Worm (Caenorhabditis elegans) whole organism, L4 larva: ENCODE data around the gene mrpl-16.
A peak's percentile ranks its signal among the peaks of the same experiment; 100 is the strongest.
"Not testable (repeated sequence)": the region's sequence is repeated elsewhere in the genome, so short reads cannot be mapped to it uniquely, and the experiment has no call there.

Experiments used
- T20F7.1 ChIP-seq: fragments of 200-800 bp; sonication (Bioruptor generic); optimal IDR thresholded peaks from 2 replicates; lab custom pipeline; 2018; ENCODE audit warnings: mild to moderate bottlenecking, missing genetic modification characterization, missing compliant biosample characterization
- T26A8.4 ChIP-seq: fragments of 200-800 bp; sonication (Bioruptor generic); IDR thresholded peaks from 2 replicates; pipeline ENCODE4 v1.3.6; 2022; ENCODE audit warnings: missing genetic modification characterization, missing compliant biosample characterization
- Y48G9A.11 ChIP-seq: fragments of 200-800 bp; sonication (Bioruptor generic); IDR thresholded peaks from 2 replicates; pipeline ENCODE4 v1.3.6; 2022; ENCODE audit warnings: missing genetic modification reagents, missing genetic modification characterization, missing compliant biosample characterization
- arid-1 ChIP-seq: fragments of 200-800 bp; sonication (Bioruptor generic); conservative IDR thresholded peaks from 2 replicates; pipeline ENCODE4 v1.3.6; 2022; ENCODE audit warnings: missing genetic modification reagents, missing genetic modification characterization, missing compliant biosample characterization
- ceh-20 ChIP-seq: fragments of 200-800 bp; sonication (Bioruptor generic); IDR thresholded peaks from 2 replicates; pipeline ENCODE4 v1.3.6; 2022; ENCODE audit warnings: missing genetic modification reagents, missing genetic modification characterization, missing compliant biosample characterization
- ctbp-1 ChIP-seq: fragments of 200-800 bp; sonication (Bioruptor generic); IDR thresholded peaks from 2 replicates; pipeline ENCODE4 v1.3.6; 2022; ENCODE audit warnings: missing genetic modification reagents, missing genetic modification characterization, missing compliant biosample characterization
- dmd-6 ChIP-seq: fragments of 200-800 bp; sonication (Bioruptor generic); IDR thresholded peaks from 2 replicates; pipeline ENCODE4 v1.3.6; 2022; ENCODE audit warnings: missing genetic modification reagents, missing genetic modification characterization, missing compliant biosample characterization
- dmd-8 ChIP-seq: fragments of 200-800 bp; sonication (Bioruptor generic); IDR thresholded peaks from 2 replicates; pipeline ENCODE4 v1.3.6; 2022; ENCODE audit warnings: missing genetic modification characterization, missing compliant biosample characterization
- duxl-1 ChIP-seq: sonication (generic microtip); optimal IDR thresholded peaks from 2 replicates; lab custom pipeline; 2016; ENCODE audit warnings: mild to moderate bottlenecking, missing genetic modification characterization, moderate library complexity, missing compliant biosample characterization; ENCODE audit not compliant: poor library complexity
- dve-1 ChIP-seq: sonication (generic microtip); optimal IDR thresholded peaks from 2 replicates; lab custom pipeline; 2017; ENCODE audit warnings: antibody characterized with exemption, mild to moderate bottlenecking, missing genetic modification characterization, missing compliant biosample characterization; ENCODE audit not compliant: insufficient read depth
- fkh-10 ChIP-seq: fragments of 150-350 bp; optimal IDR thresholded peaks from 2 replicates; lab custom pipeline; 2014; ENCODE audit warnings: missing biosample characterization, missing genetic modification reagents, missing genetic modification characterization
- hif-1 ChIP-seq, 2 experiments: sonication (generic microtip); optimal IDR thresholded peaks; 2 replicates each; lab custom pipeline; 2016 to 2017; ENCODE audit warnings: missing compliant biosample characterization in 2 of 2, missing genetic modification characterization in 2 of 2, missing genetic modification reagents in 2 of 2, missing genotype in 2 of 2, mild to moderate bottlenecking in 1 of 2
- hlh-11 ChIP-seq: fragments of 200-800 bp; sonication (Bioruptor generic); optimal IDR thresholded peaks from 2 replicates; lab custom pipeline; 2018; ENCODE audit warnings: mild to moderate bottlenecking, missing genetic modification characterization, missing compliant biosample characterization
- hlh-30 ChIP-seq: sonication (generic microtip); optimal IDR thresholded peaks from 2 replicates; lab custom pipeline; 2017; ENCODE audit warnings: antibody characterized with exemption, mild to moderate bottlenecking, missing genetic modification characterization, missing compliant biosample characterization; ENCODE audit not compliant: insufficient read depth
- hmg-1.1 ChIP-seq: fragments of 200-800 bp; sonication (Bioruptor generic); IDR thresholded peaks from 2 replicates; pipeline ENCODE4 v1.3.6; 2022; ENCODE audit warnings: missing genetic modification reagents, missing genetic modification characterization, missing compliant biosample characterization
- lin-29 ChIP-seq: fragments of 200-800 bp; sonication (Bioruptor generic); IDR thresholded peaks from 2 replicates; pipeline ENCODE4 v1.3.6; 2022; ENCODE audit warnings: missing genetic modification reagents, missing genetic modification characterization, missing compliant biosample characterization
- lir-3 ChIP-seq: sonication (generic microtip); optimal IDR thresholded peaks from 2 replicates; lab custom pipeline; 2016; ENCODE audit warnings: mild to moderate bottlenecking, missing genetic modification characterization, missing compliant biosample characterization
- lsy-2 ChIP-seq, 2 experiments: fragments of 150-350 bp in 1 of 2; sonication (generic microtip) in 1 of 2; optimal IDR thresholded peaks; 2 replicates each; lab custom pipeline; 2014 to 2017; ENCODE audit warnings: missing biosample characterization in 2 of 2, missing genetic modification characterization in 2 of 2
- mdl-1 ChIP-seq, 2 experiments: fragments of 150-350 bp in 1 of 2; sonication (generic microtip) in 1 of 2; optimal IDR thresholded peaks; 2 replicates each; lab custom pipeline; 2014 to 2017; ENCODE audit warnings: missing biosample characterization in 2 of 2, missing genetic modification characterization in 2 of 2
- mdt-29 ChIP-seq: fragments of 200-800 bp; sonication (Bioruptor generic); IDR thresholded peaks from 2 replicates; pipeline ENCODE4 v1.3.6; 2022; ENCODE audit warnings: missing genetic modification reagents, missing genetic modification characterization, missing compliant biosample characterization
- mes-2 ChIP-seq: sonication (generic microtip); optimal IDR thresholded peaks from 2 replicates; lab custom pipeline; 2016; ENCODE audit warnings: missing genotype, mild to moderate bottlenecking, missing genetic modification characterization, missing compliant biosample characterization; ENCODE audit not compliant: poor library complexity, severe bottlenecking
- mxl-3 ChIP-seq: fragments of 200-800 bp; sonication (Bioruptor generic); optimal IDR thresholded peaks from 2 replicates; lab custom pipeline; 2018; ENCODE audit warnings: mild to moderate bottlenecking, missing genetic modification characterization, missing compliant biosample characterization
- nhr-102 ChIP-seq: sonication (generic microtip); optimal IDR thresholded peaks from 2 replicates; lab custom pipeline; 2016; ENCODE audit warnings: mild to moderate bottlenecking, missing genetic modification characterization, moderate library complexity, missing compliant biosample characterization
- nhr-11 ChIP-seq: fragments of 150-350 bp; optimal IDR thresholded peaks from 2 replicates; lab custom pipeline; 2014; ENCODE audit warnings: missing biosample characterization, missing genetic modification characterization
- nhr-237 ChIP-seq: sonication (generic microtip); optimal IDR thresholded peaks from 2 replicates; lab custom pipeline; 2017; ENCODE audit warnings: missing biosample characterization, missing genetic modification characterization
- nhr-28 ChIP-seq: fragments of 150-350 bp; optimal IDR thresholded peaks from 2 replicates; lab custom pipeline; 2014; ENCODE audit warnings: missing biosample characterization, missing genetic modification characterization
- nhr-41 ChIP-seq: fragments of 200-800 bp; sonication (Bioruptor generic); IDR thresholded peaks from 2 replicates; pipeline ENCODE4 v1.3.6; 2022; ENCODE audit warnings: missing genetic modification reagents, missing genetic modification characterization, missing compliant biosample characterization
- nhr-6 ChIP-seq: fragments of 150-350 bp; optimal IDR thresholded peaks from 2 replicates; lab custom pipeline; 2014; ENCODE audit warnings: missing biosample characterization, missing genetic modification characterization
- nhr-76 ChIP-seq: fragments of 150-350 bp; optimal IDR thresholded peaks from 2 replicates; lab custom pipeline; 2014; ENCODE audit warnings: missing biosample characterization, missing genetic modification characterization
- pha-4 ChIP-seq, 2 experiments: fragments of 150-350 bp in 1 of 2; fragments of 200-800 bp in 1 of 2; sonication (Bioruptor generic) in 1 of 2; IDR thresholded peaks in 1 of 2; optimal IDR thresholded peaks in 1 of 2; 2 replicates each; pipeline versions ENCODE4 v1.3.6 to Lab custom; 2014 to 2022; ENCODE audit warnings: missing genetic modification characterization in 2 of 2, missing genetic modification reagents in 2 of 2, missing biosample characterization in 1 of 2, missing compliant biosample characterization in 1 of 2
- pqm-1 ChIP-seq: sonication (generic microtip); optimal IDR thresholded peaks from 2 replicates; lab custom pipeline; 2017; ENCODE audit warnings: missing biosample characterization, missing genetic modification characterization
- set-16 ChIP-seq: fragments of 200-800 bp; sonication (Bioruptor generic); IDR thresholded peaks from 2 replicates; pipeline ENCODE4 v1.3.6; 2022; ENCODE audit warnings: missing genetic modification reagents, missing genetic modification characterization, missing compliant biosample characterization
- snpc-1.2 ChIP-seq: fragments of 200-800 bp; sonication (Bioruptor generic); IDR thresholded peaks from 2 replicates; pipeline ENCODE4 v1.3.6; 2022; ENCODE audit warnings: missing genetic modification reagents, missing genetic modification characterization, missing compliant biosample characterization
- unc-39 ChIP-seq: sonication (generic microtip); optimal IDR thresholded peaks from 2 replicates; lab custom pipeline; 2017; ENCODE audit warnings: missing biosample characterization, missing genetic modification characterization
- unc-62 ChIP-seq, 3 experiments: fragments of 150-350 bp in 1 of 3; sonication (generic microtip); optimal IDR thresholded peaks in 2 of 3; peaks in 1 of 3; 1 replicate in 1 of 3; 2 replicates in 2 of 3; lab custom pipeline; 2014 to 2017; ENCODE audit warnings: missing biosample characterization in 3 of 3, missing genetic modification characterization in 3 of 3, missing genetic modification reagents in 3 of 3, missing genotype in 1 of 3
- zag-1 ChIP-seq: fragments of 150-350 bp; optimal IDR thresholded peaks from 2 replicates; lab custom pipeline; 2014; ENCODE audit warnings: missing biosample characterization, missing genetic modification characterization
- zfp-2 ChIP-seq: sonication (generic microtip); optimal IDR thresholded peaks from 2 replicates; lab custom pipeline; 2016; ENCODE audit warnings: mild to moderate bottlenecking, missing genetic modification characterization, missing compliant biosample characterization
- zfp-3 ChIP-seq: fragments of 200-800 bp; sonication (Bioruptor generic); conservative IDR thresholded peaks from 2 replicates; pipeline ENCODE4 v1.3.6; 2022; ENCODE audit warnings: missing genetic modification reagents, missing genetic modification characterization, missing compliant biosample characterization

Gene mrpl-16

DNA sequence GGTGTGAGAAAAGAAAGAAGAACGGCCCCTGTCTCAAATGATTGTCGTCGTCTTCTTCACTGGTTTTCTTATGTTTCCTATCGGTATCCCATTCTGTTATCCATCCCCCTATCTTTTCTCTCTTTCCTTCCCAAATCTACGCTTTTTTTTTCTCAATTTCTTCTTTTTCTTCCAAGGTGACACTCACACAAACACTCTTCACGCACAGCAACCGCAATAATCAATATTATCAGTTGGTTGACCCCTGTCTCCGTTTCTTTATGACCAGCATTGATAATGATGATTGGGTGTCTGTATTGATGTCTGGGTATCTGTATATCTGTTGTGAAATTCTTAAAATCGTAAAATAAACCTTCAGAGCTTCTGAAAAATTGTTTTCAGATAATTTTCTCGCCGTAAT, 36.6 kb downstream of the mrpl-16 start:
- TF ChIP-seq zag-1 (no peak), T20F7.1 (GFP tag; lab: Kevin White, UChicago) (no peak), nhr-28 (peak; percentile 33), hmg-1.1 (GFP tag; lab: Robert Waterston, UW) (no peak), nhr-11 (tag; lab: Kevin White, UChicago) (peak; percentile 29), hif-1 (tag; optimal IDR thresholded peaks at IDR 0.05; lab: Kevin White, UChicago) (no peak), pqm-1 (tag; lab: Kevin White, UChicago) (peak; percentile 25), unc-62 (GFP tag; optimal IDR thresholded peaks at IDR 0.05 in 1 of 2; lab: Kevin White, UChicago) (peak in 1 of 2 experiments; percentile 7), unc-62 (tag; optimal IDR thresholded peaks at IDR 0.05; lab: Kevin White, UChicago) (no peak), mxl-3 (GFP tag; lab: Kevin White, UChicago) (peak; percentile 26), hlh-30 (tag; lab: Kevin White, UChicago) (peak; percentile 2), hlh-11 (tag; lab: Kevin White, UChicago) (peak; percentile 68), duxl-1 (tag; lab: Kevin White, UChicago) (no peak)

ce11 chrIII:4742620-4743019, 38.4 kb downstream of the mrpl-16 start, which contains the start of gene twk-6:
Gene twk-6, plus strand, starts transcription at chrIII:4742920.
- not testable (repeated sequence) for TF ChIP-seq lir-3, zfp-2, hlh-11 (tag; lab: Kevin White, UChicago)

ce11 chrIII:4745934-4746333, 41.7 kb downstream of the mrpl-16 start, which contains the start of gene F17C8.6:
Gene F17C8.6, minus strand, starts transcription at chrIII:4746034.
- TF ChIP-seq zfp-2 (tag; lab: Kevin White, UChicago): no peak
- no peak for TF ChIP-seq nhr-102 (tag; lab: Kevin White, UChicago)
- TF ChIP-seq fkh-10 (GFP tag; lab: Kevin White, UChicago): no peak
- TF ChIP-seq nhr-6 (tag; lab: Kevin White, UChicago): no peak
- no peak for TF ChIP-seq mdl-1 (tag; optimal IDR thresholded peaks at IDR 0.05; lab: Kevin White, UChicago)
- no peak for TF ChIP-seq hlh-11 (tag; lab: Kevin White, UChicago)
- no peak for TF ChIP-seq dve-1
- TF ChIP-seq dmd-8 (GFP tag; lab: Robert Waterston, UW): no peak
- TF ChIP-seq pha-4 (GFP tag; IDR thresholded peaks at IDR 0.05; lab: Robert Waterston, UW): no peak
- TF ChIP-seq pha-4 (tag; optimal IDR thresholded peaks at IDR 0.05; lab: Kevin White, UChicago): no peak
- no peak for TF ChIP-seq nhr-76 (tag; lab: Kevin White, UChicago)
- no peak for TF ChIP-seq mes-2
- TF ChIP-seq nhr-41 (GFP tag; lab: Robert Waterston, UW): no peak

DNA sequence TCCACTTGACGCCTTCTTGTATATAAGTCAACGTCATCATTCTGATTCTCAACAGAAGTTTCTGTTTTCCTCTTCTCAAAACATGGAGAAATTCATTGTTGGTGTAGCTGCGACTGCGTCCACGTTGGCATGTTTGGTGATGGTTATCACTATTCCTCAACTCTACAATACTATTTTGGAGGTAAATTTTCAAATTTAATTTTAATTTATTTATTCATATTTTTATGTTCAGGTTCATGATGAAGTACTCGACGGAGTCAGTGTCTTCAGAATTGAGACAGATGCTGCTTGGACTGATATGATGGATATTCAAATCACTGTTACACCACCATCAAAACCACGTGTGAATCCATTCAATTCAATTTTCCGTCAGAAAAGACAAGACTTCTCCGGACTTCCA, 43.9 kb downstream of the mrpl-16 start, which contains the start of gene col-89:
Gene col-89, plus strand, starts transcription at position 19 of the 400 bp plus-strand sequence.
- TF ChIP-seq unc-62 (GFP tag; optimal IDR thresholded peaks at IDR 0.05 in 1 of 2; lab: Kevin White, UChicago): peak in 1 of 2 experiments; percentile 94
- no peak for TF ChIP-seq unc-62 (tag; optimal IDR thresholded peaks at IDR 0.05; lab: Kevin White, UChicago)
- TF ChIP-seq mes-2: no peak

DNA sequence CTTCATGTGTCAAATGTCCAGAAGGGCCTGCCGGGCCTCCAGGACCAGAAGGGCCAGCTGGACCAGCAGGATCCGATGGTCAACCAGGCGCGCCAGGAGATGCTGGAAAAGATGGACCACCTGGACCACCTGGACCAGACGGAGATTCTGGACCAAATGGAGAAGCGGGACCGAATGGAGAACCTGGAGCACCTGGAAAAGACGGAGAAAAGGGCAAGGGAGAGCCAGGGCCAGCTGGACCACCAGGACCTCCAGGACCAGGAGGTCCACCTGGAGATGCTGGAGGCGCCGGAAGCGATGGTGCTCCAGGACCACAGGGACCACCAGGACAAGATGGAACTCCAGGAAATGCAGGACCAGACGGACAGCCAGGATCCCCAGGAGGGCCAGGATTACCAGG, 44.5 kb downstream of the mrpl-16 start:
- peak in 1 of 2 experiments; percentile 73 for TF ChIP-seq unc-62 (GFP tag; optimal IDR thresholded peaks at IDR 0.05 in 1 of 2; lab: Kevin White, UChicago)
- TF ChIP-seq unc-62 (tag; optimal IDR thresholded peaks at IDR 0.05; lab: Kevin White, UChicago): no peak
- TF ChIP-seq nhr-237 (tag; lab: Kevin White, UChicago): no peak
- no peak for TF ChIP-seq unc-39 (tag; lab: Kevin White, UChicago)
- peak; percentile 96 for TF ChIP-seq set-16 (GFP tag; lab: Robert Waterston, UW)

ce11 chrIII:4752569-4752968, 48.4 kb downstream of the mrpl-16 start:
- TF ChIP-seq ceh-20 (GFP tag; lab: Robert Waterston, UW) (peak; percentile 82), Y48G9A.11 (GFP tag; lab: Robert Waterston, UW) (0 out of 2 replicates have a peak, but pooled peaks have one; percentile 32), ctbp-1 (GFP tag; lab: Robert Waterston, UW) (peak; percentile 67), lin-29 (GFP tag; lab: Robert Waterston, UW) (peak; percentile 82), zfp-3 (GFP tag; lab: Robert Waterston, UW) (0 out of 2 replicates have a peak, but pooled peaks have one; percentile 60), dmd-6 (GFP tag; lab: Robert Waterston, UW) (peak; percentile 35), snpc-1.2 (GFP tag; lab: Robert Waterston, UW) (0 out of 2 replicates have a peak, but pooled peaks have one; percentile 39), lsy-2 (tag; optimal IDR thresholded peaks at IDR 0.05; lab: Kevin White, UChicago) (peak in 1 of 2 experiments; percentile 38), T26A8.4 (peak; percentile 77), arid-1 (peak; percentile 65), mdt-29 (GFP tag; lab: Robert Waterston, UW) (0 out of 2 replicates have a peak, but pooled peaks have one; percentile 8), hmg-1.1 (GFP tag; lab: Robert Waterston, UW) (peak; percentile 75)
